Worm (Caenorhabditis elegans): ENCODE measurements around the gene abu-8.

The abu-8 gene

ce11 chrV:5146394-5146793 lies 48.0 kb downstream of the abu-8 start, which contains the start of gene F14F9.6:
Gene F14F9.6, minus strand, starts transcription at chrV:5146494.
- TF ChIP-seq nhr-23 (tag; optimal IDR thresholded peaks at IDR 0.05), result no peak
- TF ChIP-seq blmp-1 (tag; optimal IDR thresholded peaks at IDR 0.05; ENCODE audit: insufficient read depth), result no peak
- no peak for TF ChIP-seq nhr-21 (tag; optimal IDR thresholded peaks at IDR 0.05)
- TF ChIP-seq nhr-129 (tag; optimal IDR thresholded peaks at IDR 0.05), result no peak
- no peak for TF ChIP-seq ztf-11 (tag; optimal IDR thresholded peaks at IDR 0.05)
- no peak for TF ChIP-seq gmeb-1 (tag; optimal IDR thresholded peaks at IDR 0.05)
- TF ChIP-seq nhr-77 (tag; optimal IDR thresholded peaks at IDR 0.05), result no peak
- TF ChIP-seq snpc-4 (tag; optimal IDR thresholded peaks at IDR 0.05), result no peak
- TF ChIP-seq crh-2 (tag; optimal IDR thresholded peaks at IDR 0.05), result no peak
- TF ChIP-seq R02D3.7 (tag; optimal IDR thresholded peaks at IDR 0.05), result no peak
- TF ChIP-seq elt-3 (tag; optimal IDR thresholded peaks at IDR 0.05), result no peak
- no peak for TF ChIP-seq ZK546.5 (tag; optimal IDR thresholded peaks at IDR 0.05)

ce11 chrV:5144541-5144940 lies 49.9 kb downstream of the abu-8 start, which contains the start of gene F14F9.2:
Gene F14F9.2, plus strand, starts transcription at chrV:5144841.
- TF ChIP-seq nhr-23 (tag; optimal IDR thresholded peaks at IDR 0.05), result no peak
- no peak for TF ChIP-seq ztf-4 (tag; optimal IDR thresholded peaks at IDR 0.05)
- no peak for TF ChIP-seq nhr-10 (tag; optimal IDR thresholded peaks at IDR 0.05)
- no peak for TF ChIP-seq R02D3.7 (tag; optimal IDR thresholded peaks at IDR 0.05)
- TF ChIP-seq snpc-4 (tag; optimal IDR thresholded peaks at IDR 0.05), result no peak
- no peak for TF ChIP-seq mab-5 (tag; optimal IDR thresholded peaks at IDR 0.05)
- TF ChIP-seq lin-39 (tag; optimal IDR thresholded peaks at IDR 0.05), result no peak

DNA sequence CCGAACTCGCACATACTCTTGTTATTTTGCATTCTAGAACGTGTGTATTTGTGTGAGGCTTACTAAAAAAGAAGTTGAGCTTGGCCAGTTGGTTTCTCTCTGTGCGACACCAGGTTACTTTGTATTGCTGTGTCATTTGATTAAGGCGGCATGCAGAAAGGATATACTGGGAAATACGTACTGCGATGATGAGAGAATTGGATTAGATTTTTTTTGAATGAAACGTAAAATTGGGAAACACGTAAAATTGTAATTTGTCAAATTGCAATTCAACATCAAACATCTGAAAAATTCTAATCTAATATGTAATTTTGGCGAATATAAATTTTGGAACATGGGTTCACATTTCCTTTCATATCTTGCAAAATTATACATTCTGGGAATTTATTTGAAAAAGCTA lies 50.6 kb downstream of the abu-8 start, which contains the start of gene srh-129:
TSS of gene srh-129 (minus strand) at position 101 of the 400 bp plus-strand sequence.
- no peak for TF ChIP-seq fos-1 (tag; optimal IDR thresholded peaks at IDR 0.05)
- TF ChIP-seq lin-13 (GFP tag; optimal IDR thresholded peaks at IDR 0.05), result no peak
- no peak for TF ChIP-seq crh-2 (tag; optimal IDR thresholded peaks at IDR 0.05)
- TF ChIP-seq nhr-77 (tag; optimal IDR thresholded peaks at IDR 0.05), result no peak
- no peak for TF ChIP-seq elt-3 (tag; optimal IDR thresholded peaks at IDR 0.05)
- no peak for TF ChIP-seq elt-1 (tag; optimal IDR thresholded peaks at IDR 0.05)
- no peak for TF ChIP-seq ceh-16 (tag; optimal IDR thresholded peaks at IDR 0.05)
- TF ChIP-seq skn-1 (tag; optimal IDR thresholded peaks at IDR 0.05), result no peak
- TF ChIP-seq snpc-4 (tag; optimal IDR thresholded peaks at IDR 0.05), result no peak
- TF ChIP-seq nhr-11 (tag; optimal IDR thresholded peaks at IDR 0.05), result no peak
- no peak for TF ChIP-seq dmd-4 (tag; optimal IDR thresholded peaks at IDR 0.05)
- TF ChIP-seq ztf-11 (tag; optimal IDR thresholded peaks at IDR 0.05), result no peak
- no peak for TF ChIP-seq nhr-10 (tag; optimal IDR thresholded peaks at IDR 0.05)
- no peak for TF ChIP-seq egl-27 (tag; optimal IDR thresholded peaks at IDR 0.05)
- no peak for TF ChIP-seq nhr-237 (tag; optimal IDR thresholded peaks at IDR 0.05)

Measured in whole organism, L2 larva.